Worm (Caenorhabditis elegans): Measurements from ENCODE around the gene T23B5.4.

Gene T23B5.4

ce11 chrIV:12715947-12716382, 41.2 kb downstream of the T23B5.4 start (continued):
- TF ChIP-seq F23B12.7 (tag; optimal IDR thresholded peaks at IDR 0.05; ENCODE audit: insufficient read depth) = no peak

- TF ChIP-seq nhr-179 (tag; optimal IDR thresholded peaks at IDR 0.05) (no peak), F52B5.7 (tag; optimal IDR thresholded peaks at IDR 0.05) (no peak), Y53G8AR.9 (GFP tag; conservative IDR thresholded peaks at IDR 0.05) (no peak), snpc-1.1 (tag; optimal IDR thresholded peaks at IDR 0.05; ENCODE audit: insufficient read depth) (no peak), T07F8.4 (tag; optimal IDR thresholded peaks at IDR 0.05) (no peak), hlh-26 (GFP tag; conservative IDR thresholded peaks at IDR 0.05) (no peak), rpc-1 (optimal IDR thresholded peaks at IDR 0.05) (no peak), rpc-1 (tag; optimal IDR thresholded peaks at IDR 0.05) (no peak), ztf-26 (tag; optimal IDR thresholded peaks at IDR 0.05) (no peak), nhr-27 (tag; optimal IDR thresholded peaks at IDR 0.05) (no peak), attf-5 (GFP tag; optimal IDR thresholded peaks at IDR 0.05) (no peak), athp-1 (tag; optimal IDR thresholded peaks at IDR 0.05) (no peak), him-1 (tag; optimal IDR thresholded peaks at IDR 0.05) (no peak), F39B2.1 (GFP tag; IDR thresholded peaks at IDR 0.05) (no peak), C17E4.6 (GFP tag; IDR thresholded peaks at IDR 0.05) (no peak)
These were observed 42.7 kb downstream of the T23B5.4 start, which contains the start of gene C27D8.1 for ce11 chrIV:12717531-12717930. C27D8.1 (plus strand) TSS chrIV:12717831.

DNA sequence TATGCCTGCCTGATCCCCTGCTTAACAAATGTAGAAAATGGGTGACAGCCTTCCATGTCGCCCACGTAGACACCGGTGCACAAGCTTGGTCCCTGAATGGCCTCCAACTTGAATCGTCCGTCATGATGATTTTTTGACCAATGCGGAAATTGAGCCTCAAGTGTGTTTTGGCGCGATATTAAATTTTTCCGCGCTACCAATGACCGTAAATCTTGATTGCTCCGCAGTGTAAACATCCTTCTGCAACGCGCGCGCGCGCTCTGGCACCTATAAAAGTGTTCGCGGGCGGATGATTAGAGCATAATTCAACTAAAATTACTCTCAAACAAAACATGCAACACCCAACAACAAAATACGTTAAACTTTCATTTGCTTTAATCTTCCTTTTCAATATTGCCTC, 44.9 kb downstream of the T23B5.4 start, which contains the start of gene idpp-7:
Gene idpp-7, plus strand, starts transcription at position 301 of the 400 bp plus-strand sequence.
- TF ChIP-seq D2030.7 (GFP tag; IDR thresholded peaks at IDR 0.05) (no peak), fkh-3 (tag; optimal IDR thresholded peaks at IDR 0.05) (no peak), madf-6 (GFP tag; IDR thresholded peaks at IDR 0.05) (peak; percentile 59), F57C9.4 (tag; optimal IDR thresholded peaks at IDR 0.05) (no peak), madf-3 (GFP tag; IDR thresholded peaks at IDR 0.05) (no peak), C17E4.6 (GFP tag; IDR thresholded peaks at IDR 0.05) (no peak), tbx-9 (tag; optimal IDR thresholded peaks at IDR 0.05; ENCODE audit: borderline replicate concordance) (no peak), attf-6 (GFP tag; IDR thresholded peaks at IDR 0.05) (no peak), efl-1 (GFP tag; optimal IDR thresholded peaks at IDR 0.05) (peak; percentile 7)

ce11 chrIV:12721106-12721505, 46.3 kb downstream of the T23B5.4 start, which contains the start of gene T23F6.2:
T23F6.2 (plus strand) TSS chrIV:12721356.
- TF ChIP-seq B0035.1 (tag; optimal IDR thresholded peaks at IDR 0.05) (no peak), efl-1 (GFP tag; optimal IDR thresholded peaks at IDR 0.05) (no peak), K12H6.12 (tag; optimal IDR thresholded peaks at IDR 0.05) (no peak)

DNA sequence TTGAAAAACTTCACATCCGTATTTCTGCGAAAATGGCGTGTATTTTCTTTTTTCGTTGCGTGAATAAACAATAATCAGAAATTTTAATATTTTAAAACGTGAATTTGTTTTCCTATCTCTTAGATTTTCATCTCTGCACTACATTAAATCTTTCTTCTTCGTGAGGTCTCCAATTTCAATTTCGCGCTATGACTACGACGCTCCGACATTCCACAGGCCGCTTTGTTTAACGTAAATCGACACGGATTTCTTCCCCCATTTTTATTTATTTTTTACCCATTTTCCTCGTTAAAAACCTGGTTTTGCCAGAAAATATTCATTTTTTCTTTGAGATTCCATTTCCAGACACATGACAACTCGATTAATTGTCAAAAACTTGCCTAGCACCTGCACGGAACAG, 49.8 kb downstream of the T23B5.4 start, which contains the start of the genes T23F6.3 and rbd-1:
Gene T23F6.3, minus strand, starts transcription at position 120 of the 400 bp plus-strand sequence.
Gene rbd-1, plus strand, starts transcription at position 346 of the 400 bp plus-strand sequence.
- TF ChIP-seq B0261.1 (tag; optimal IDR thresholded peaks at IDR 0.05) = no peak
- no peak for TF ChIP-seq nhr-27 (tag; optimal IDR thresholded peaks at IDR 0.05)
- TF ChIP-seq dox-1 (GFP tag; IDR thresholded peaks at IDR 0.05) = peak; percentile 72
- peak; percentile 96 for TF ChIP-seq efl-1 (GFP tag; optimal IDR thresholded peaks at IDR 0.05)
- TF ChIP-seq K12H6.12 (tag; optimal IDR thresholded peaks at IDR 0.05) = peak; percentile 72
- no peak for TF ChIP-seq F37B4.10 (GFP tag; IDR thresholded peaks at IDR 0.05)
- TF ChIP-seq akir-1 (GFP tag; optimal IDR thresholded peaks at IDR 0.05) = no peak
- peak; percentile 73 for TF ChIP-seq ZK185.1 (tag; optimal IDR thresholded peaks at IDR 0.05; ENCODE audit: poor library complexity, severe bottlenecking)
- TF ChIP-seq F33H1.4 (GFP tag; IDR thresholded peaks at IDR 0.05) = peak; percentile 52
- TF ChIP-seq tbp1 (GFP tag; optimal IDR thresholded peaks at IDR 0.05) = peak; percentile 37
- TF ChIP-seq let-526 (GFP tag; IDR thresholded peaks at IDR 0.05) = no peak
- TF ChIP-seq egl-44 (GFP tag; IDR thresholded peaks at IDR 0.05) = no peak
- TF ChIP-seq C17E4.6 (GFP tag; IDR thresholded peaks at IDR 0.05) = no peak
- peak; percentile 51 to 97 (median 84) for TF ChIP-seq lin-35 (GFP tag; optimal IDR thresholded peaks at IDR 0.05)
- peak; percentile 46 for TF ChIP-seq hmg-1.2 (GFP tag; IDR thresholded peaks at IDR 0.05)
- peak; percentile 79 for TF ChIP-seq lin-40 (tag; optimal IDR thresholded peaks at IDR 0.05)
- no peak for TF ChIP-seq Y95B8A.8 (GFP tag; IDR thresholded peaks at IDR 0.05)
- no peak for TF ChIP-seq unc-130 (GFP tag; optimal IDR thresholded peaks at IDR 0.05)
- TF ChIP-seq rpc-1 (optimal IDR thresholded peaks at IDR 0.05) = no peak
- no peak for TF ChIP-seq rpc-1 (tag; optimal IDR thresholded peaks at IDR 0.05)
- no peak for TF ChIP-seq ccch-3 (GFP tag; optimal IDR thresholded peaks at IDR 0.05)
- no peak for TF ChIP-seq hlh-26 (GFP tag; conservative IDR thresholded peaks at IDR 0.05)
- TF ChIP-seq madf-10 (tag; optimal IDR thresholded peaks at IDR 0.05) = peak; percentile 55
